Fruit fly (Drosophila melanogaster): ENCODE data around the gene Acsf3.

Gene Acsf3

DNA sequence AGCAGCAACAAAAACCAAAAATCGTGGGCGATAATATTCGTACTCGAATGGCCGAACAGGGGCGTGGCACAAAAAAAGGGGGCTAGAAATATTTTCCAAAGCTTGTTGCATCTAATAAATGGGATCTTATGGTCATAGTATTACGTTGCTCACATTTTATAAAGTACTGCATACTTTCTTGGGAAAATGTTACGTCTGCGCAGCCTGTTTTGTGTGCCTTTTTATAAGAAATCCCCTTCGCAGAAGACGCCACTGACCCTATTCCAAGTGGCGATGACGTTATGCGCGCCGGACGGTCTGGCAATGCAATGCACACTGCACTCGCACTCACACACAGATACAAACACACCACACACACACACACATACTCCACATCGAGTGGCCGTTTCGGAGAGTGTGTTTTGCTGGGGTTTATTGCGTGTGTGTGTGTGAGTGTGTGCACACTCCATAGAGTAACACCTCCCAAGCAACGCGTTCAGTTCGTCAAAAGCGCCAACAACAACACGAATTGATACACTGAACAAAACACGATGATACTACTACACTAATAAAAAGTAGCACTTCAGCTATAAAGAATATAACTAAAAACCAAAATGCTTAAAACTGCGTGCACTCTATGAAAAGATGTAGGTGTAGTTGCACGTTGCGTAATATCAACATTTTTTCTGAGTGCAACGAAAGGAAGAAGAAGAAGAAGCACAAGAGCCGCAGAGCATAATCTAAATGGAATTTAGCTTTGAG is 35.5 kb upstream of the Acsf3 start (continued):
- TF ChIP-seq hb (GFP tag; IDR thresholded peaks at IDR 0.05; ENCODE audit: partially characterized antibody), result no peak
- TF ChIP-seq nerfin-1 (tag; optimal IDR thresholded peaks at IDR 0.05), result peak; percentile 74
- TF ChIP-seq CG7556 (GFP tag; optimal IDR thresholded peaks at IDR 0.05), result peak; percentile 71
- peak; percentile 98 for TF ChIP-seq sens (GFP tag)
- TF ChIP-seq CG13775 (GFP tag; optimal IDR thresholded peaks at IDR 0.05), result peak; percentile 59
- TF ChIP-seq CG8281 (tag; optimal IDR thresholded peaks at IDR 0.05), result peak; percentile 68
- TF ChIP-seq gce (GFP tag; IDR thresholded peaks at IDR 0.05), result peak; percentile 84
- peak in 1 of 2 experiments; percentile 54 for TF ChIP-seq Hr78 (GFP tag; optimal IDR thresholded peaks at IDR 0.05)
- TF ChIP-seq CG1647 (GFP tag; optimal IDR thresholded peaks at IDR 0.05), result peak; percentile 72
- 0 out of 2 replicates have a peak, but pooled peaks have one; percentile 35 for TF ChIP-seq cas (GFP tag; IDR thresholded peaks at IDR 0.05)
- TF ChIP-seq CG10979 (tag; optimal IDR thresholded peaks at IDR 0.05), result peak; percentile 87
- peak; percentile 41; the same call in 1 of the 2 replicates for TF ChIP-seq ro (GFP tag; IDR thresholded peaks at IDR 0.05)
- TF ChIP-seq MESR4 (GFP tag; optimal IDR thresholded peaks at IDR 0.05), result no peak
- peak; percentile 53 for TF ChIP-seq CG3847 (GFP tag; IDR thresholded peaks at IDR 0.05)
- TF ChIP-seq CG32767 (GFP tag; IDR thresholded peaks at IDR 0.05), result peak; percentile 76
- TF ChIP-seq Opbp (GFP tag; IDR thresholded peaks at IDR 0.05; ENCODE audit: partially characterized antibody), result no peak
- TF ChIP-seq HLH54F (GFP tag; optimal IDR thresholded peaks at IDR 0.05), result peak; percentile 36
- peak; percentile 27 for TF ChIP-seq Meics (GFP tag; optimal IDR thresholded peaks at IDR 0.05)
- TF ChIP-seq MTF-1 (GFP tag; optimal IDR thresholded peaks at IDR 0.05; ENCODE audit: borderline replicate concordance), result peak; percentile 79
- TF ChIP-seq CG8924 (tag; optimal IDR thresholded peaks at IDR 0.05), result peak; percentile 78
- TF ChIP-seq CG2120 (GFP tag; optimal IDR thresholded peaks at IDR 0.05), result peak; percentile 1
- TF ChIP-seq B-H1 (GFP tag; IDR thresholded peaks at IDR 0.05), result peak; percentile 76
- TF ChIP-seq CG15269 (tag; optimal IDR thresholded peaks at IDR 0.05), result peak; percentile 68
- peak; percentile 63 for TF ChIP-seq CG17912 (GFP tag; optimal IDR thresholded peaks at IDR 0.05)
- peak; percentile 73 for TF ChIP-seq gt (GFP tag; IDR thresholded peaks at IDR 0.05)
- peak; percentile 36 for TF ChIP-seq run (tag; optimal IDR thresholded peaks at IDR 0.05)
- no peak for TF ChIP-seq CG3995 (GFP tag; optimal IDR thresholded peaks at IDR 0.05)
- TF ChIP-seq CG2199 (GFP tag; IDR thresholded peaks at IDR 0.05), result peak; percentile 61; the same call in 2 of the 3 replicates
- 0 out of 2 replicates have a peak, but pooled peaks have one; percentile 36 for TF ChIP-seq ham (GFP tag; IDR thresholded peaks at IDR 0.05)
- peak; percentile 66 to 95 for TF ChIP-seq bsh (GFP tag; optimal IDR thresholded peaks at IDR 0.05)
- peak; percentile 75 for TF ChIP-seq bowl (GFP tag; IDR thresholded peaks at IDR 0.05)
- no peak for TF ChIP-seq Dll (GFP tag; IDR thresholded peaks at IDR 0.05; ENCODE audit: partially characterized antibody)
- peak; percentile 72 for TF ChIP-seq D19A (tag; optimal IDR thresholded peaks at IDR 0.05)
- no peak for TF ChIP-seq B-H2 (GFP tag; optimal IDR thresholded peaks at IDR 0.05)
- peak; percentile 80 for TF ChIP-seq CG5245 (GFP tag; optimal IDR thresholded peaks at IDR 0.05)
- peak; percentile 67 for TF ChIP-seq CG6654 (GFP tag; optimal IDR thresholded peaks at IDR 0.05)
- 0 out of 2 replicates have a peak, but pooled peaks have one; percentile 33 for TF ChIP-seq CG16779 (GFP tag; IDR thresholded peaks at IDR 0.05)
- peak; percentile 78 for TF ChIP-seq ase (GFP tag; IDR thresholded peaks at IDR 0.05)
- peak; percentile 31 for TF ChIP-seq pho (GFP tag; optimal IDR thresholded peaks at IDR 0.05)
- TF ChIP-seq CG3407 (GFP tag; optimal IDR thresholded peaks at IDR 0.05), result peak; percentile 82
- TF ChIP-seq vnd (GFP tag; IDR thresholded peaks at IDR 0.05; ENCODE audit: partially characterized antibody), result no peak
- peak; percentile 77 for TF ChIP-seq slp2 (GFP tag; optimal IDR thresholded peaks at IDR 0.05)
- peak; percentile 81 for TF ChIP-seq H2.0 (GFP tag; IDR thresholded peaks at IDR 0.05)
- peak; percentile 11 for TF ChIP-seq D19B (GFP tag; optimal IDR thresholded peaks at IDR 0.05)
- peak; percentile 80 for TF ChIP-seq Chrac-16 (GFP tag; optimal IDR thresholded peaks at IDR 0.05)
- TF ChIP-seq NC2α (GFP tag; optimal IDR thresholded peaks at IDR 0.05), result peak; percentile 73
- TF ChIP-seq dpn (GFP tag; optimal IDR thresholded peaks at IDR 0.05), result peak; percentile 74 to 82
- peak; percentile 7 for TF ChIP-seq sug (tag; optimal IDR thresholded peaks at IDR 0.05)
- TF ChIP-seq seq (GFP tag; IDR thresholded peaks at IDR 0.05), result peak; percentile 43; the same call in 1 of the 2 replicates
